Worm (Caenorhabditis elegans): Measurements from ENCODE around the gene F58G1.2.

- TF ChIP-seq W03F9.2 (tag; optimal IDR thresholded peaks at IDR 0.05) (no peak), him-1 (tag; optimal IDR thresholded peaks at IDR 0.05) (no peak), dao-5 (tag; optimal IDR thresholded peaks at IDR 0.05) (no peak)
These were observed 17.8 kb downstream of the F58G1.2 start, which contains the start of gene clec-65 for ce11 chrII:12901025-12901424.
